3 fruit fly cellular contexts compared by ENCODE assay signal in the genomic region with DNA sequence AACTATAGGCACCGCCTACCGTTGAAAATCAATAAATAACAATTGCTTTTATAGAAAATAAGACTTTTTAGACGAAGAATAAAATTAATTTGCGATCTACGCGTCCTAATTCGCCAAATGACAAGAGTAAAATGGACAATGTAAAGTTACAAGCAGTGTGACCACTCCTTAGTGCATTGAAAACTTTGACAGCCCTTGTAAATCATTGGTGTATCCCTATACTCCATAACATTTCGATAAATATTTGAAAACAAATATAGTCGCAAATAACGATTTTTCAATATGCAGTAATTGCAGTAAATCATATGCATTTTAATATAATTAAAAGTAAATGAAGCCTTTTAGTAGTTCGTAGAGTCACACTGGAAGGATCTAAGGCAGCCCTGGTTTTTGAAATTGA.
TF ChIP-seq lines count a peak whose summit lies in the region.

No protein-coding gene starts in this region.

- TF ChIP-seq CTCF in whole organism, embryonic (GFP tag; optimal IDR thresholded peaks at IDR 0.05; lab: Kevin White, UChicago) = no peak

TF ChIP-seq in whole organism, adult, 20 proteins besides CTCF, POLR2A, EP300 and RAD21:
- peak; percentile 6 for TF ChIP-seq CG14711 (tag; optimal IDR thresholded peaks at IDR 0.05; lab: Kevin White, UChicago)
- TF ChIP-seq CG5204 (GFP tag; optimal IDR thresholded peaks at IDR 0.05; lab: Kevin White, UChicago) = no peak

TF ChIP-seq in whole organism, embryonic, 481 proteins besides CTCF, POLR2A, EP300 and RAD21:
- TF ChIP-seq CG14710 (tag; optimal IDR thresholded peaks at IDR 0.05; lab: Kevin White, UChicago) (peak; percentile 97), CG13775 (GFP tag; optimal IDR thresholded peaks at IDR 0.05; lab: Kevin White, UChicago) (no peak), ash1 (GFP tag; optimal IDR thresholded peaks at IDR 0.05; lab: Kevin White, UChicago) (no peak), stwl (tag; optimal IDR thresholded peaks at IDR 0.05; lab: Kevin White, UChicago) (peak; percentile 20), croc (GFP tag; conservative IDR thresholded peaks at IDR 0.05; lab: Robert Waterston, UW) (no peak), gce (GFP tag; IDR thresholded peaks at IDR 0.05; lab: Robert Waterston, UW) (no peak), Hr78 (GFP tag; optimal IDR thresholded peaks at IDR 0.05; lab: Kevin White, UChicago) (no peak), Jarid2 (GFP tag; optimal IDR thresholded peaks at IDR 0.05; lab: Kevin White, UChicago) (no peak), Ssrp (tag; optimal IDR thresholded peaks at IDR 0.05; lab: Kevin White, UChicago) (no peak), fd96Cb (tag; optimal IDR thresholded peaks at IDR 0.05; lab: Kevin White, UChicago) (no peak)

TF ChIP-seq in whole organism, prepupa, 60 proteins besides CTCF, POLR2A, EP300 and RAD21:
- TF ChIP-seq Eip78C (GFP tag; lab: Kevin White, UChicago) = peak; percentile 10
- no peak for TF ChIP-seq CG7368 (GFP tag; optimal IDR thresholded peaks at IDR 0.05; lab: Kevin White, UChicago)
- TF ChIP-seq fd59A (GFP tag; optimal IDR thresholded peaks at IDR 0.05; lab: Kevin White, UChicago) = no peak
- TF ChIP-seq Smox (GFP tag; optimal IDR thresholded peaks at IDR 0.05; lab: Kevin White, UChicago) = no peak
TF ChIP-seq in whole organism, prepupa: peak in this region for 1.
